Worm (Caenorhabditis elegans): ENCODE results near the gene srh-174.

DNA sequence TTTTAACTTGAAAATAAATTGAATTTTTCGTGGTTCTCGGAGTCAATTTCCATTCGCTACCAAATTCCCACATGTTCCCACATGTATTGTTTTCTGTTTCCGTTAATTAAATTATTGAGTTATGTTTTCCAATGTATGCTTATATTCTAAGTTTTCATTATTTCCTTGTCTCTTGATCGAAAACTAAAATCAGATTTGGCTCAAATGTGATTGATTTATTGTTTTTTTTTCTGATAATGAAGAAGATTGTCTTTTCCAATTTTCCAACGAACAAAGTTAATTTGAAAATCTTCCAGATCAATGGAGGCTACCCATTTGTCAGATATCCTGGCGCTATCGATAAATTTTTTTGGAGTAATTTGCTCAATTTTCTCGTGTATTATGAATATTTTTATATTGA is 4.8 kb upstream of the srh-174 start, which contains the start of gene srbc-25:
- TF ChIP-seq flt-1 (GFP tag; IDR thresholded peaks at IDR 0.05) (no peak), T22C8.4 (GFP tag; IDR thresholded peaks at IDR 0.05) (no peak), tab-1 (GFP tag; IDR thresholded peaks at IDR 0.05) (no peak), ztf-29 (GFP tag; IDR thresholded peaks at IDR 0.05) (no peak), cog-1 (tag; optimal IDR thresholded peaks at IDR 0.05) (no peak), klf-2 (GFP tag; conservative IDR thresholded peaks at IDR 0.05) (no peak), med-1 (GFP tag; optimal IDR thresholded peaks at IDR 0.05; ENCODE audit: insufficient read depth) (no peak), ref-1 (GFP tag; conservative IDR thresholded peaks at IDR 0.05) (no peak)
